Fruit fly (Drosophila melanogaster) whole organism, embryonic: ENCODE data around the gene CG15914.
A peak's percentile ranks its signal among the peaks of the same experiment; 100 is the strongest.

Experiments
- Bdp1 ChIP-seq: fragments of 200-800 bp; sonication (Bioruptor generic); optimal IDR thresholded peaks from 3 replicates; lab custom pipeline; 2016; ENCODE audit warnings: missing biosample characterization, missing genetic modification characterization
- Blimp-1 ChIP-seq: fragments of 200-800 bp; sonication (Bioruptor generic); optimal IDR thresholded peaks from 3 replicates; lab custom pipeline; 2018; ENCODE audit warnings: missing biosample characterization, missing genetic modification characterization, mild to moderate bottlenecking, moderate library complexity, missing genetic modification reagents
- CG11504 ChIP-seq: fragments of 200-800 bp; sonication (Bioruptor generic); optimal IDR thresholded peaks from 3 replicates; lab custom pipeline; 2019; ENCODE audit warnings: missing biosample characterization, mild to moderate bottlenecking, missing genetic modification characterization, moderate library complexity
- CG14441 ChIP-seq: fragments of 200-800 bp; sonication (Bioruptor generic); IDR thresholded peaks from 2 replicates; pipeline ENCODE4 v1.3.6; 2022; ENCODE audit warnings: missing biosample characterization, missing genetic modification characterization
- CG15073 ChIP-seq: fragments of 200-800 bp; sonication (Bioruptor generic); optimal IDR thresholded peaks from 2 replicates; lab custom pipeline; 2016; ENCODE audit warnings: missing biosample characterization, missing genetic modification characterization
- CG1792 ChIP-seq: fragments of 200-800 bp; sonication (Bioruptor generic); optimal IDR thresholded peaks from 2 replicates; lab custom pipeline; 2016; ENCODE audit warnings: missing biosample characterization, missing genetic modification characterization
- CG18262 ChIP-seq: fragments of 200-800 bp; optimal IDR thresholded peaks from 3 replicates; lab custom pipeline; 2019; ENCODE audit warnings: missing biosample characterization, mild to moderate bottlenecking, missing genetic modification characterization, moderate library complexity
- CG2678 ChIP-seq: fragments of 200-800 bp; sonication (Bioruptor generic); optimal IDR thresholded peaks from 3 replicates; lab custom pipeline; 2019; ENCODE audit warnings: missing biosample characterization, mild to moderate bottlenecking, missing genetic modification characterization, moderate library complexity
- CG3163 ChIP-seq: fragments of 200-800 bp; sonication (Bioruptor generic); optimal IDR thresholded peaks from 3 replicates; lab custom pipeline; 2016; ENCODE audit warnings: missing biosample characterization, missing genetic modification characterization
- CG3995 ChIP-seq: fragments of 200-800 bp; sonication (Bioruptor generic); optimal IDR thresholded peaks from 3 replicates; lab custom pipeline; 2016; ENCODE audit warnings: missing biosample characterization, missing genetic modification characterization
- CG4820 ChIP-seq: fragments of 200-800 bp; sonication (Bioruptor generic); optimal IDR thresholded peaks from 3 replicates; lab custom pipeline; 2016; ENCODE audit warnings: missing biosample characterization, missing genetic modification characterization
- CG6765 ChIP-seq: fragments of 200-800 bp; sonication (Bioruptor generic); optimal IDR thresholded peaks from 3 replicates; lab custom pipeline; 2017; ENCODE audit warnings: missing biosample characterization, mild to moderate bottlenecking, missing genetic modification characterization
- CG7271 ChIP-seq: fragments of 200-800 bp; sonication (Bioruptor generic); optimal IDR thresholded peaks from 2 replicates; lab custom pipeline; 2018; ENCODE audit warnings: missing biosample characterization, mild to moderate bottlenecking, missing genetic modification characterization, moderate library complexity
- CG7928 ChIP-seq: fragments of 200-800 bp; sonication (Bioruptor generic); optimal IDR thresholded peaks from 2 replicates; lab custom pipeline; 2017; ENCODE audit warnings: missing biosample characterization, mild to moderate bottlenecking, missing genetic modification characterization
- Chrac-16 ChIP-seq: fragments of 200-800 bp; sonication (Bioruptor generic); optimal IDR thresholded peaks from 3 replicates; lab custom pipeline; 2016; ENCODE audit warnings: missing biosample characterization, missing genetic modification characterization
- Dad ChIP-seq: fragments of 200-800 bp; sonication (Bioruptor generic); optimal IDR thresholded peaks from 3 replicates; lab custom pipeline; 2016; ENCODE audit warnings: missing biosample characterization, missing genetic modification characterization
- Deaf1 ChIP-seq: fragments of 200-800 bp; optimal IDR thresholded peaks from 3 replicates; lab custom pipeline; 2019; ENCODE audit warnings: missing biosample characterization, mild to moderate bottlenecking, missing genetic modification characterization, moderate library complexity
- Drgx ChIP-seq: fragments of 200-800 bp; sonication (Bioruptor generic); IDR thresholded peaks from 2 replicates; pipeline ENCODE4 v1.3.6; 2022; ENCODE audit warnings: missing biosample characterization, missing genetic modification characterization
- Ets97D ChIP-seq: fragments of 200-800 bp; sonication (Bioruptor generic); optimal IDR thresholded peaks from 3 replicates; lab custom pipeline; 2016; ENCODE audit warnings: missing biosample characterization, missing genetic modification characterization
- H15 ChIP-seq: fragments of 200-800 bp; sonication (Bioruptor generic); IDR thresholded peaks from 3 replicates; pipeline ENCODE4 v1.3.6; 2022; ENCODE audit warnings: missing biosample characterization, missing genetic modification characterization
- HLH3B ChIP-seq: fragments of 200-800 bp; sonication (Bioruptor generic); IDR thresholded peaks from 2 replicates; pipeline ENCODE4 v1.3.6; 2022; ENCODE audit warnings: missing biosample characterization, missing genetic modification characterization
- Hmr ChIP-seq: fragments of 200-800 bp; sonication (Bioruptor generic); optimal IDR thresholded peaks from 3 replicates; lab custom pipeline; 2017; ENCODE audit warnings: mild to moderate bottlenecking, missing biosample characterization, missing genetic modification reagents, missing genetic modification characterization
- Hmx ChIP-seq: fragments of 200-800 bp; sonication (Bioruptor generic); optimal IDR thresholded peaks from 2 replicates; lab custom pipeline; 2016; ENCODE audit warnings: missing biosample characterization, missing genetic modification characterization
- Lpt ChIP-seq: fragments of >200 bp; optimal IDR thresholded peaks from 2 replicates; lab custom pipeline; 2018; ENCODE audit warnings: missing biosample characterization, missing genetic modification characterization
- ab ChIP-seq: fragments of 200-800 bp; sonication (Bioruptor generic); optimal IDR thresholded peaks from 2 replicates; lab custom pipeline; 2016; ENCODE audit warnings: missing biosample characterization, missing genetic modification characterization
- ara ChIP-seq: fragments of 200-800 bp; sonication (Bioruptor generic); IDR thresholded peaks from 2 replicates; pipeline ENCODE4 v1.3.6; 2022; ENCODE audit warnings: missing biosample characterization, missing genetic modification characterization
- cas ChIP-seq: fragments of 200-800 bp; sonication (Bioruptor generic); IDR thresholded peaks from 2 replicates; pipeline ENCODE4 v1.3.6; 2022; ENCODE audit warnings: missing biosample characterization, missing genetic modification characterization
- gsb ChIP-seq: fragments of 200-800 bp; sonication (Bioruptor generic); IDR thresholded peaks from 2 replicates; pipeline ENCODE4 v1.3.6; 2022; ENCODE audit warnings: missing biosample characterization, missing genetic modification characterization
- hth ChIP-seq: fragments of >200 bp; optimal IDR thresholded peaks from 2 replicates; lab custom pipeline; 2017; ENCODE audit warnings: inconsistent platforms
- jigr1 ChIP-seq: fragments of 200-800 bp; sonication (Bioruptor generic); IDR thresholded peaks from 3 replicates; pipeline ENCODE4 v1.3.6; 2022; ENCODE audit warnings: missing biosample characterization, missing genetic modification characterization
- lov ChIP-seq, 2 experiments: fragments of 200-800 bp in 1 of 2; fragments of >200 bp in 1 of 2; sonication (Bioruptor generic) in 1 of 2; IDR thresholded peaks in 1 of 2; optimal IDR thresholded peaks in 1 of 2; 2 replicates in 1 of 2; 3 replicates in 1 of 2; pipeline versions ENCODE4 v1.3.6 to Lab custom; 2017 to 2022; ENCODE audit warnings: missing biosample characterization in 1 of 2, missing genetic modification characterization in 1 of 2
- nom ChIP-seq: fragments of 200-800 bp; sonication (Bioruptor generic); optimal IDR thresholded peaks from 2 replicates; lab custom pipeline; 2017; ENCODE audit warnings: missing biosample characterization, missing genetic modification characterization, mild to moderate bottlenecking, moderate library complexity, missing genetic modification reagents
- pfk ChIP-seq: fragments of 200-800 bp; sonication (Bioruptor generic); optimal IDR thresholded peaks from 2 replicates; lab custom pipeline; 2018; ENCODE audit warnings: missing biosample characterization, mild to moderate bottlenecking, missing genetic modification characterization, moderate library complexity
- row ChIP-seq: fragments of 200-800 bp; sonication (Bioruptor generic); IDR thresholded peaks from 3 replicates; pipeline ENCODE4 v1.3.6; 2022; ENCODE audit warnings: missing biosample characterization, missing genetic modification characterization
- run ChIP-seq: fragments of 200-800 bp; sonication (Bioruptor generic); optimal IDR thresholded peaks from 3 replicates; lab custom pipeline; 2018; ENCODE audit warnings: missing biosample characterization, mild to moderate bottlenecking, missing genetic modification characterization
- sens ChIP-seq: fragments of 200-800 bp; sonication (Bioruptor generic); peaks from one replicate; lab custom pipeline; 2016; ENCODE audit warnings: missing biosample characterization, missing genetic modification characterization
- sim ChIP-seq: fragments of 200-800 bp; sonication (Bioruptor generic); IDR thresholded peaks from 2 replicates; pipeline ENCODE4 v1.3.6; 2022; ENCODE audit warnings: missing biosample characterization, missing genetic modification characterization
- so ChIP-seq: fragments of 200-800 bp; sonication (Bioruptor generic); IDR thresholded peaks from 3 replicates; pipeline ENCODE4 v1.3.6; 2022; ENCODE audit warnings: missing biosample characterization, missing genetic modification characterization
- trh ChIP-seq: fragments of 200-800 bp; sonication (Bioruptor generic); optimal IDR thresholded peaks from 2 replicates; lab custom pipeline; 2016; ENCODE audit warnings: missing biosample characterization, missing genetic modification characterization
- zen2 ChIP-seq: fragments of 200-800 bp; sonication (Bioruptor generic); IDR thresholded peaks from 3 replicates; pipeline ENCODE4 v1.3.6; 2022; ENCODE audit warnings: missing biosample characterization, missing genetic modification characterization; ENCODE audit not compliant: partially characterized antibody

CG15914 gene

DNA sequence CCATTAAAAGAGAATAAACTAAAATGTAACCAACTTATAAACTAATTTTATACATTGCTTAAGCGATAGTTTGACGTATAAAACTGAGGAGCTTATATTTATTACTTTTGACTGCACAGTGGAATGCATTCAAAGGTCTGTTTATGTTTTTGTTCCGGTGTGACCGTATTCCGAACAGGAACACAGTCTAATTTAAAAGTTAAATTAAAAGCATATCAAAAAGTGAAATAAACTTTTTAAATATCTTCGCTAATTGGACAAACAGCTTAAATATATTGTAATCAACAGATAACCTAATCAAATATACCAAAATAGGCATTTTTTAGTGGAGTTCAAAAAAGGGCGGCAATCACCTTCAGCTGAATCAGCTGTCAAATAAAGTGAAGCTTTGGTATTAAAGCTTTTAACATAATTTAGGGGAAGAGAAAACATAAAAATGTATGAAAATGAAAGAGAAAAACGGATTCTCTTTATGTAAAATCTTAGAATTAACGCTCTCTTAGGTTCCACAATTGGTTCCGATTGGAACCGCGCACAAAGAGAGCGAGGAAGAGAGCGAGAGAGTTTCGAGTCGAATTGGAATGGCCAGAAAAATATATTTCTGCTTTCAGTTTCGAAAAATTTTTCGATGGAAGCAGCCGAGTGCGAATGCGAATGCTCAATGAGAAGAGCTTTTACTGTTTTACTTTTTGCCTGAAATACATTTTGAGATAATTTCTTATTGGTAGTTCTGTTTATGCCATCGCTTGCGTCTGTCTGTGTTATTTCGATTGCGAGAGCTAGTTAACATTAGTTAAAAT, 49.3 kb upstream of the CG15914 start, which contains the start of the genes PGRP-LE and sd (continued):
- TF ChIP-seq Ets97D (GFP tag; lab: Kevin White, UChicago) (peak; percentile 2), CG4820 (GFP tag; lab: Kevin White, UChicago) (no peak), Hmr (no peak), Chrac-16 (GFP tag; lab: Kevin White, UChicago) (no peak), hth (no peak), Dad (no peak), run (tag; lab: Kevin White, UChicago) (no peak), CG7271 (tag; lab: Kevin White, UChicago) (no peak), CG1792 (GFP tag; lab: Kevin White, UChicago) (no peak), Blimp-1 (peak; percentile 30), Deaf1 (peak; percentile 64), Hmx (GFP tag; lab: Kevin White, UChicago) (peak; percentile 34), CG14441 (GFP tag; lab: Robert Waterston, UW) (no peak)

DNA sequence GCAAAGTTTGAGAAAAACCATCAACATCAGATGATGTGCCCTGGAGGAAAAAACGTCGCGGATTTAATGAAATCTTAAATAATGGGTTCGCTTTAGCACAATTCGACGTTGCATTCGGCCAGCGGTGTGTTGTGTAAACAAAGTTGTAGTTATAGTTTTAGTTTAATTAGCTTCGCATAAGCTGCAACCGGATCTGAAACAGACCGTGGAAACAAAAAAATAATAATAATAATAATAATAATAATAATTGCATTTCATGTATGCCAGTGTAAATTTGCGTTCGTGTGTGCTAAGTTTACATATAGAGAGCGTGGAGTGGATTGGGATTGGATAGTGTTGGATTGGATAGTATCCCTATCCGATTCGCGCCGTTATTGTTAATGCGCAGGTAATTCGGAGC, 48.4 kb upstream of the CG15914 start:
- no peak for TF ChIP-seq pfk (GFP tag; lab: Kevin White, UChicago)
- no peak for TF ChIP-seq trh (GFP tag; lab: Kevin White, UChicago)
- TF ChIP-seq jigr1 = no peak
- TF ChIP-seq Lpt = no peak
- no peak for TF ChIP-seq lov (optimal IDR thresholded peaks at IDR 0.05; lab: Kevin White, UChicago)
- TF ChIP-seq lov (GFP tag; IDR thresholded peaks at IDR 0.05; lab: Robert Waterston, UW) = no peak
- TF ChIP-seq nom (GFP tag; lab: Kevin White, UChicago) = no peak
- no peak for TF ChIP-seq so
- no peak for TF ChIP-seq ab (GFP tag; lab: Kevin White, UChicago)
- TF ChIP-seq CG11504 (tag; lab: Kevin White, UChicago) = peak; percentile 8
- no peak for TF ChIP-seq cas (GFP tag; lab: Robert Waterston, UW)
- TF ChIP-seq sim (GFP tag; lab: Robert Waterston, UW) = no peak
- TF ChIP-seq HLH3B = no peak
- TF ChIP-seq CG15073 (GFP tag; lab: Kevin White, UChicago) = no peak
- TF ChIP-seq CG18262 (tag; lab: Kevin White, UChicago) = no peak
- TF ChIP-seq row (GFP tag; lab: Robert Waterston, UW) = 0 out of 3 replicates have a peak, but pooled peaks have one; percentile 8
- TF ChIP-seq Bdp1 (GFP tag; lab: Kevin White, UChicago) = no peak
- TF ChIP-seq CG6765 (GFP tag; lab: Kevin White, UChicago) = peak; percentile 9
- TF ChIP-seq gsb = no peak
- TF ChIP-seq CG2678 = peak; percentile 10
- TF ChIP-seq H15 (GFP tag; lab: Robert Waterston, UW) = no peak
- no peak for TF ChIP-seq CG3163 (GFP tag; lab: Kevin White, UChicago)
- no peak for TF ChIP-seq CG3995 (GFP tag; lab: Kevin White, UChicago)
- TF ChIP-seq zen2 (GFP tag; lab: Robert Waterston, UW) = no peak
- TF ChIP-seq ara = no peak
- no peak for TF ChIP-seq Hmx (GFP tag; lab: Kevin White, UChicago)
- TF ChIP-seq Drgx (GFP tag; lab: Robert Waterston, UW) = 0 out of 2 replicates have a peak, but pooled peaks have one; percentile 20
- no peak for TF ChIP-seq CG7928 (GFP tag; lab: Kevin White, UChicago)
- no peak for TF ChIP-seq sens (GFP tag; lab: Kevin White, UChicago)
